6 worm cellular contexts compared by ENCODE assay signal in the genomic region with DNA sequence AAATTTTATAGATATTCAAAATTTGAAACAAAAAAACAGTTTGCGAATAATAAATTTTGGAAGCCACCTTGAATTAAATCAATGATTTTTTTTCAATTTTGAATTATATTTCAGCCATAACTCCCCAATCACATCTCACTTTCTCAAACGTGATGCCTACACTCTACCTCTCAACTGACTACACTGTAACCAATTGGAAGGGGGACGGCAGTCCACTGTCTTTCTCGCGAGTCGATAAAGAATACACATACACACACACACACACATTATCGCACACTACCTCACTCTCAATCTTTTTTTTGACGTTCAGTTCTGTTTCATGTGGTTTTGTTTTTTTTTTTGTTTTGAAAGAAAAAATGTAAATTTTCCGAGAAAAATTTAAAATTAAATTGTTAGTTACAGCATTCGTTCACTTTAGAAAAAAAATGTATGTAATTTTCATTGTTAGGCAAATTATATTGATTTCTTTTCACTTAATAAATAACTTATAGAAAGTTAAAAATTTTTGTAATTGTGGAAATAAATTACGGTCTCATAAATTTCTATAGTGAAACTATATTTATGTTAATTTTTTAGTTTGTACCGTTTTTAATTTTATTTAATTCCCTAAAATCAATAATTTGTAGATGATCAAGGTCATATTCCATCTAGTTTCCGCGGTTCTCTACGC.
TF ChIP-seq lines count a peak whose summit lies in the region.

A gene (plus strand): TSS at position 620 of the 670 bp plus-strand sequence.

TF ChIP-seq in whole organism, L1 larva, 84 proteins besides CTCF, POLR2A, EP300 and RAD21:
- TF ChIP-seq nhr-20 (tag; optimal IDR thresholded peaks at IDR 0.05; lab: Kevin White, UChicago) (peak; percentile 75), nhr-11 (tag; optimal IDR thresholded peaks at IDR 0.05; lab: Kevin White, UChicago) (no peak), fkh-4 (tag; optimal IDR thresholded peaks at IDR 0.05; lab: Kevin White, UChicago; ENCODE audit: borderline replicate concordance) (no peak), hlh-4 (tag; optimal IDR thresholded peaks at IDR 0.05; lab: Kevin White, UChicago) (no peak), lin-14 (GFP tag; optimal IDR thresholded peaks at IDR 0.05; lab: Kevin White, UChicago) (no peak), elt-2 (tag; optimal IDR thresholded peaks at IDR 0.05; lab: Kevin White, UChicago) (peak; percentile 14), lin-35 (GFP tag; optimal IDR thresholded peaks at IDR 0.05; lab: Kevin White, UChicago) (peak in 1 of 2 experiments; percentile 17), xbp-1 (tag; optimal IDR thresholded peaks at IDR 0.05; lab: Kevin White, UChicago) (no peak)

TF ChIP-seq in whole organism, L2 larva, 48 proteins besides CTCF, POLR2A, EP300 and RAD21:
- peak; percentile 29 for TF ChIP-seq nhr-129 (tag; optimal IDR thresholded peaks at IDR 0.05; lab: Kevin White, UChicago)
- no peak for TF ChIP-seq crh-2 (tag; optimal IDR thresholded peaks at IDR 0.05; lab: Kevin White, UChicago)
- TF ChIP-seq ztf-4 (tag; optimal IDR thresholded peaks at IDR 0.05; lab: Kevin White, UChicago), result no peak
- peak; percentile 29 for TF ChIP-seq fos-1 (tag; optimal IDR thresholded peaks at IDR 0.05; lab: Kevin White, UChicago)
- no peak for TF ChIP-seq skn-1 (tag; optimal IDR thresholded peaks at IDR 0.05; lab: Kevin White, UChicago)

TF ChIP-seq in whole organism, L3 larva, 47 proteins besides CTCF, POLR2A, EP300 and RAD21:
- no peak for TF ChIP-seq mml-1 (tag; optimal IDR thresholded peaks at IDR 0.05; lab: Kevin White, UChicago)
- TF ChIP-seq pqm-1 (tag; optimal IDR thresholded peaks at IDR 0.05; lab: Kevin White, UChicago), result peak; percentile 23
- TF ChIP-seq pha-4 (tag; optimal IDR thresholded peaks at IDR 0.05; lab: Kevin White, UChicago), result peak; percentile 40
- TF ChIP-seq nhr-77 (tag; optimal IDR thresholded peaks at IDR 0.05; lab: Kevin White, UChicago), result no peak
- TF ChIP-seq ztf-11 (tag; optimal IDR thresholded peaks at IDR 0.05; lab: Kevin White, UChicago), result no peak
- no peak for TF ChIP-seq elt-3 (tag; optimal IDR thresholded peaks at IDR 0.05; lab: Kevin White, UChicago)
- TF ChIP-seq tbx-2 (tag; optimal IDR thresholded peaks at IDR 0.05; lab: Kevin White, UChicago), result no peak
- no peak for TF ChIP-seq ama-1 (optimal IDR thresholded peaks at IDR 0.05; lab: Kevin White, UChicago)
- TF ChIP-seq nhr-76 (tag; optimal IDR thresholded peaks at IDR 0.05; lab: Kevin White, UChicago), result no peak
- no peak for TF ChIP-seq fkh-2 (tag; optimal IDR thresholded peaks at IDR 0.05; lab: Kevin White, UChicago)
- TF ChIP-seq ceh-28 (tag; optimal IDR thresholded peaks at IDR 0.05; lab: Kevin White, UChicago), result no peak
- TF ChIP-seq skn-1 (tag; optimal IDR thresholded peaks at IDR 0.05; lab: Kevin White, UChicago), result no peak
- TF ChIP-seq nhr-43 (tag; optimal IDR thresholded peaks at IDR 0.05; lab: Kevin White, UChicago; ENCODE audit: poor library complexity, severe bottlenecking), result no peak
- TF ChIP-seq lin-15B (tag; optimal IDR thresholded peaks at IDR 0.05; lab: Kevin White, UChicago), result no peak
- TF ChIP-seq elt-2 (tag; optimal IDR thresholded peaks at IDR 0.05; lab: Kevin White, UChicago), result peak; percentile 68
- no peak for TF ChIP-seq lsy-12 (tag; optimal IDR thresholded peaks at IDR 0.05; lab: Kevin White, UChicago)
- peak; percentile 4 for TF ChIP-seq nfya-1 (tag; optimal IDR thresholded peaks at IDR 0.05; lab: Kevin White, UChicago; ENCODE audit: insufficient read depth)

TF ChIP-seq in whole organism, L4 larva, 104 proteins besides CTCF, POLR2A, EP300 and RAD21 (continues in another document):
- TF ChIP-seq daf-16 (GFP tag; optimal IDR thresholded peaks at IDR 0.05; lab: Kevin White, UChicago) (no peak), daf-16 (tag; optimal IDR thresholded peaks at IDR 0.05; lab: Kevin White, UChicago) (peak; percentile 53), hif-1 (tag; optimal IDR thresholded peaks at IDR 0.05; lab: Kevin White, UChicago) (no peak), snpc-1.2 (GFP tag; IDR thresholded peaks at IDR 0.05; lab: Robert Waterston, UW) (no peak), mxl-2 (GFP tag; conservative IDR thresholded peaks at IDR 0.05; lab: Robert Waterston, UW) (no peak), D1046.2 (GFP tag; IDR thresholded peaks at IDR 0.05; lab: Robert Waterston, UW) (no peak), dpl-1 (GFP tag; optimal IDR thresholded peaks at IDR 0.05; lab: Kevin White, UChicago) (no peak), ztf-11 (tag; optimal IDR thresholded peaks at IDR 0.05; lab: Kevin White, UChicago) (no peak), daf-8 (GFP tag; IDR thresholded peaks at IDR 0.05; lab: Robert Waterston, UW) (no peak), ctbp-1 (GFP tag; IDR thresholded peaks at IDR 0.05; lab: Robert Waterston, UW) (no peak), F37D6.2 (tag; optimal IDR thresholded peaks at IDR 0.05; lab: Kevin White, UChicago) (no peak), rbr-2 (tag; optimal IDR thresholded peaks at IDR 0.05; lab: Kevin White, UChicago) (no peak), dve-1 (tag; optimal IDR thresholded peaks at IDR 0.05; lab: Kevin White, UChicago; ENCODE audit: insufficient read depth) (peak; percentile 68), hlh-11 (tag; optimal IDR thresholded peaks at IDR 0.05; lab: Kevin White, UChicago) (peak; percentile 39), nhr-102 (tag; optimal IDR thresholded peaks at IDR 0.05; lab: Kevin White, UChicago) (no peak), nhr-25 (tag; optimal IDR thresholded peaks at IDR 0.05; lab: Kevin White, UChicago; ENCODE audit: borderline replicate concordance, insufficient read depth) (no peak), nhr-28 (tag; optimal IDR thresholded peaks at IDR 0.05; lab: Kevin White, UChicago) (peak; percentile 77), nhr-237 (tag; optimal IDR thresholded peaks at IDR 0.05; lab: Kevin White, UChicago) (no peak), lir-3 (tag; optimal IDR thresholded peaks at IDR 0.05; lab: Kevin White, UChicago) (no peak)

TF ChIP-seq in whole organism, mixed stage, embryonic, 35 proteins besides CTCF, POLR2A, EP300 and RAD21:
- TF ChIP-seq ces-1 (GFP tag; optimal IDR thresholded peaks at IDR 0.05; lab: Kevin White, UChicago), result no peak
- no peak for TF ChIP-seq unc-39 (tag; optimal IDR thresholded peaks at IDR 0.05; lab: Kevin White, UChicago)
- TF ChIP-seq ceh-39 (tag; optimal IDR thresholded peaks at IDR 0.05; lab: Kevin White, UChicago), result peak; percentile 51
- no peak for TF ChIP-seq nhr-2 (tag; optimal IDR thresholded peaks at IDR 0.05; lab: Kevin White, UChicago)
- no peak for TF ChIP-seq bed-3 (GFP tag; optimal IDR thresholded peaks at IDR 0.05; lab: Kevin White, UChicago)
- no peak for TF ChIP-seq flh-1 (GFP tag; optimal IDR thresholded peaks at IDR 0.05; lab: Kevin White, UChicago)
- no peak for TF ChIP-seq mls-2 (tag; optimal IDR thresholded peaks at IDR 0.05; lab: Kevin White, UChicago)

TF ChIP-seq in whole organism, young adult, 124 proteins besides CTCF, POLR2A, EP300 and RAD21:
- TF ChIP-seq atf-7 (tag; optimal IDR thresholded peaks at IDR 0.05; lab: Kevin White, UChicago), result no peak
- no peak for TF ChIP-seq dpl-1 (GFP tag; optimal IDR thresholded peaks at IDR 0.05; lab: Kevin White, UChicago)
- TF ChIP-seq snpc-3.4 (tag; optimal IDR thresholded peaks at IDR 0.05; lab: Kevin White, UChicago), result no peak
- TF ChIP-seq F10E7.11 (tag; optimal IDR thresholded peaks at IDR 0.05; lab: Kevin White, UChicago), result no peak
- TF ChIP-seq dox-1 (GFP tag; IDR thresholded peaks at IDR 0.05; lab: Robert Waterston, UW), result no peak
- peak; percentile 68 for TF ChIP-seq nhr-80 (tag; optimal IDR thresholded peaks at IDR 0.05; lab: Kevin White, UChicago)
- TF ChIP-seq Y95B8A.8 (GFP tag; IDR thresholded peaks at IDR 0.05; lab: Robert Waterston, UW), result no peak
- TF ChIP-seq ztf-22 (GFP tag; optimal IDR thresholded peaks at IDR 0.05; lab: Kevin White, UChicago), result no peak
- TF ChIP-seq snpc-1.1 (tag; optimal IDR thresholded peaks at IDR 0.05; lab: Kevin White, UChicago; ENCODE audit: insufficient read depth), result no peak
- no peak for TF ChIP-seq lin-54 (GFP tag; optimal IDR thresholded peaks at IDR 0.05; lab: Kevin White, UChicago)
- TF ChIP-seq ceh-58 (GFP tag; IDR thresholded peaks at IDR 0.05; lab: Robert Waterston, UW), result no peak
- no peak for TF ChIP-seq ztf-25 (GFP tag; IDR thresholded peaks at IDR 0.05; lab: Robert Waterston, UW)
- TF ChIP-seq nhr-120 (GFP tag; IDR thresholded peaks at IDR 0.05; lab: Robert Waterston, UW), result no peak
- no peak for TF ChIP-seq F55B11.4 (tag; optimal IDR thresholded peaks at IDR 0.05; lab: Kevin White, UChicago; ENCODE audit: borderline replicate concordance, insufficient read depth)
- TF ChIP-seq nfya-2 (GFP tag; IDR thresholded peaks at IDR 0.05; lab: Robert Waterston, UW), result no peak
- no peak for TF ChIP-seq bed-2 (GFP tag; IDR thresholded peaks at IDR 0.05; lab: Robert Waterston, UW)
- TF ChIP-seq rcor-1 (GFP tag; IDR thresholded peaks at IDR 0.05; lab: Robert Waterston, UW), result 0 out of 2 replicates have a peak, but pooled peaks have one; percentile 5
- TF ChIP-seq akir-1 (GFP tag; optimal IDR thresholded peaks at IDR 0.05; lab: Kevin White, UChicago), result no peak
- TF ChIP-seq cebp-1 (GFP tag; IDR thresholded peaks at IDR 0.05; lab: Robert Waterston, UW), result no peak
- TF ChIP-seq cebp-1 (tag; optimal IDR thresholded peaks at IDR 0.05; lab: Kevin White, UChicago), result peak; percentile 5
- no peak for TF ChIP-seq F39B2.1 (GFP tag; IDR thresholded peaks at IDR 0.05; lab: Robert Waterston, UW)
- TF ChIP-seq snpc-4 (GFP tag; optimal IDR thresholded peaks at IDR 0.05; lab: Kevin White, UChicago), result no peak
- no peak for TF ChIP-seq snpc-4 (tag; optimal IDR thresholded peaks at IDR 0.05; lab: Kevin White, UChicago)
- TF ChIP-seq lin-35 (GFP tag; optimal IDR thresholded peaks at IDR 0.05; lab: Kevin White, UChicago), result no peak
- TF ChIP-seq mcd-1 (GFP tag; IDR thresholded peaks at IDR 0.05; lab: Robert Waterston, UW), result no peak
- TF ChIP-seq hmg-1.2 (GFP tag; IDR thresholded peaks at IDR 0.05; lab: Robert Waterston, UW), result no peak
- TF ChIP-seq tlf-1 (GFP tag; optimal IDR thresholded peaks at IDR 0.05; lab: Kevin White, UChicago), result no peak
